Worm (Caenorhabditis elegans) whole organism, early embryonic: ENCODE data around the gene frpr-21.

Source experiments
- B0310.2 ChIP-seq: sonication (generic microtip); optimal IDR thresholded peaks from 2 replicates; lab custom pipeline; 2016; ENCODE audit warnings: mild to moderate bottlenecking, missing genetic modification characterization, missing compliant biosample characterization
- F13C5.2 ChIP-seq: sonication (generic microtip); optimal IDR thresholded peaks from 2 replicates; lab custom pipeline; 2017; ENCODE audit warnings: mild to moderate bottlenecking, missing genetic modification characterization, inconsistent platforms, missing compliant biosample characterization
- aly-1 ChIP-seq: sonication (generic microtip); optimal IDR thresholded peaks from 2 replicates; lab custom pipeline; 2016; ENCODE audit warnings: missing genetic modification characterization, missing compliant biosample characterization
- ama-1 ChIP-seq: fragments of 150-350 bp; optimal IDR thresholded peaks from 2 replicates; lab custom pipeline; 2014
- ceh-13 ChIP-seq: fragments of 200-800 bp; sonication (Bioruptor generic); optimal IDR thresholded peaks from 2 replicates; lab custom pipeline; 2018; ENCODE audit warnings: mild to moderate bottlenecking, missing genetic modification characterization, missing compliant biosample characterization
- ceh-36 ChIP-seq: sonication (generic microtip); optimal IDR thresholded peaks from 2 replicates; lab custom pipeline; 2016; ENCODE audit warnings: missing genetic modification characterization, inconsistent platforms, missing compliant biosample characterization
- ets-7 ChIP-seq: sonication (generic microtip); optimal IDR thresholded peaks from 2 replicates; lab custom pipeline; 2016; ENCODE audit warnings: missing genotype, missing genetic modification characterization, missing compliant biosample characterization
- flt-1 ChIP-seq: fragments of 200-800 bp; sonication (Bioruptor generic); IDR thresholded peaks from 2 replicates; pipeline ENCODE4 v1.3.6; 2022; ENCODE audit warnings: missing genetic modification characterization, missing compliant biosample characterization
- hmbx-1 ChIP-seq: sonication (generic microtip); optimal IDR thresholded peaks from 2 replicates; lab custom pipeline; 2016; ENCODE audit warnings: mild to moderate bottlenecking, missing genetic modification characterization, missing compliant biosample characterization
- hmg-4 ChIP-seq: fragments of 200-800 bp; sonication (Bioruptor generic); optimal IDR thresholded peaks from 2 replicates; lab custom pipeline; 2018; ENCODE audit warnings: mild to moderate bottlenecking, missing genetic modification characterization, missing compliant biosample characterization
- hnd-1 ChIP-seq: sonication (generic microtip); optimal IDR thresholded peaks from 2 replicates; lab custom pipeline; 2016; ENCODE audit warnings: missing genetic modification characterization, missing compliant biosample characterization
- pes-1 ChIP-seq: fragments of 200-800 bp; sonication (Bioruptor generic); IDR thresholded peaks from 2 replicates; pipeline ENCODE4 v1.3.6; 2022; ENCODE audit warnings: missing genetic modification reagents, missing genetic modification characterization, missing compliant biosample characterization
- scrt-1 ChIP-seq: fragments of 200-800 bp; sonication (Bioruptor generic); IDR thresholded peaks from 2 replicates; pipeline ENCODE4 v1.3.6; 2022; ENCODE audit warnings: missing genetic modification characterization, missing compliant biosample characterization
- sea-1 ChIP-seq: fragments of 200-800 bp; sonication (Bioruptor generic); conservative IDR thresholded peaks from 2 replicates; pipeline ENCODE4 v1.3.6; 2022; ENCODE audit warnings: missing genetic modification characterization, missing compliant biosample characterization
- tbx-11 ChIP-seq: fragments of 200-800 bp; sonication (Bioruptor generic); IDR thresholded peaks from 2 replicates; pipeline ENCODE4 v1.3.6; 2022; ENCODE audit warnings: missing genetic modification characterization, missing compliant biosample characterization
- tbx-37 ChIP-seq: fragments of 200-800 bp; sonication (Bioruptor generic); conservative IDR thresholded peaks from 2 replicates; pipeline ENCODE4 v1.3.6; 2022; ENCODE audit warnings: missing genetic modification reagents, missing genetic modification characterization, missing compliant biosample characterization
- tra-4 ChIP-seq: sonication (generic microtip); optimal IDR thresholded peaks from 2 replicates; lab custom pipeline; 2017; ENCODE audit warnings: missing genetic modification characterization, missing compliant biosample characterization

Gene frpr-21

ce11 chrII:10373536-10374169, 48.2 kb downstream of the frpr-21 start:
- TF ChIP-seq tbx-11 (GFP tag; lab: Robert Waterston, UW) (no peak), ama-1 (no peak), sea-1 (GFP tag; lab: Robert Waterston, UW) (no peak), hmg-4 (GFP tag; lab: Kevin White, UChicago) (no peak), tra-4 (tag; lab: Kevin White, UChicago) (no peak), flt-1 (GFP tag; lab: Robert Waterston, UW) (no peak), scrt-1 (GFP tag; lab: Robert Waterston, UW) (no peak), ceh-36 (tag; lab: Kevin White, UChicago) (no peak), ceh-13 (GFP tag; lab: Kevin White, UChicago) (no peak)

ce11 chrII:10373016-10373415, 48.8 kb downstream of the frpr-21 start:
- TF ChIP-seq hmg-4 (GFP tag; lab: Kevin White, UChicago) (no peak), tbx-11 (GFP tag; lab: Robert Waterston, UW) (no peak), tbx-37 (no peak), scrt-1 (GFP tag; lab: Robert Waterston, UW) (no peak), flt-1 (GFP tag; lab: Robert Waterston, UW) (no peak), hmbx-1 (no peak), pes-1 (no peak), hnd-1 (tag; lab: Kevin White, UChicago) (no peak), ceh-36 (tag; lab: Kevin White, UChicago) (no peak), ceh-13 (GFP tag; lab: Kevin White, UChicago) (no peak), ets-7 (no peak), tra-4 (tag; lab: Kevin White, UChicago) (no peak), aly-1 (no peak), B0310.2 (tag; lab: Kevin White, UChicago) (no peak), F13C5.2 (tag; lab: Kevin White, UChicago) (no peak), sea-1 (GFP tag; lab: Robert Waterston, UW) (no peak), ama-1 (no peak)

ce11 chrII:10370826-10371225, 51.0 kb downstream of the frpr-21 start:
- peak; percentile 33 for TF ChIP-seq F13C5.2 (tag; lab: Kevin White, UChicago)
- no peak for TF ChIP-seq scrt-1 (GFP tag; lab: Robert Waterston, UW)
- no peak for TF ChIP-seq ceh-13 (GFP tag; lab: Kevin White, UChicago)
- no peak for TF ChIP-seq tra-4 (tag; lab: Kevin White, UChicago)
- no peak for TF ChIP-seq tbx-37
- TF ChIP-seq hnd-1 (tag; lab: Kevin White, UChicago), result no peak
- TF ChIP-seq tbx-11 (GFP tag; lab: Robert Waterston, UW), result no peak
- no peak; the same call in 1 of the 2 replicates for TF ChIP-seq flt-1 (GFP tag; lab: Robert Waterston, UW)
- TF ChIP-seq hmg-4 (GFP tag; lab: Kevin White, UChicago), result peak; percentile 72
- no peak for TF ChIP-seq sea-1 (GFP tag; lab: Robert Waterston, UW)

- TF ChIP-seq aly-1 (no peak), scrt-1 (GFP tag; lab: Robert Waterston, UW) (no peak), F13C5.2 (tag; lab: Kevin White, UChicago) (no peak), sea-1 (GFP tag; lab: Robert Waterston, UW) (no peak), hmg-4 (GFP tag; lab: Kevin White, UChicago) (no peak), ceh-13 (GFP tag; lab: Kevin White, UChicago) (no peak), ceh-36 (tag; lab: Kevin White, UChicago) (no peak), ama-1 (no peak), tra-4 (tag; lab: Kevin White, UChicago) (no peak), tbx-11 (GFP tag; lab: Robert Waterston, UW) (no peak), flt-1 (GFP tag; lab: Robert Waterston, UW) (no peak), pes-1 (no peak), B0310.2 (tag; lab: Kevin White, UChicago) (no peak), hnd-1 (tag; lab: Kevin White, UChicago) (no peak), hmbx-1 (no peak)
Measured at ce11 chrII:10369547-10370028, 52.3 kb downstream of the frpr-21 start, which contains the start of gene ceh-58. Gene ceh-58 (minus strand): TSS chrII:10369597.
